Fruit fly (Drosophila melanogaster) whole organism, embryonic: ENCODE results near the gene CG18234.

Experiments
- Abd-B ChIP-seq: fragments of 200-800 bp; sonication (Bioruptor generic); optimal IDR thresholded peaks from 2 replicates; lab custom pipeline; 2018; ENCODE audit warnings: missing biosample characterization, mild to moderate bottlenecking, missing genetic modification characterization, moderate library complexity
- CG13624 ChIP-seq: fragments of 200-800 bp; sonication (Bioruptor generic); optimal IDR thresholded peaks from 2 replicates; lab custom pipeline; 2016; ENCODE audit warnings: missing biosample characterization, missing genetic modification characterization
- CG15601 ChIP-seq: fragments of 200-800 bp; sonication (Bioruptor generic); optimal IDR thresholded peaks from 3 replicates; lab custom pipeline; 2019; ENCODE audit warnings: missing biosample characterization, mild to moderate bottlenecking, missing genetic modification characterization, moderate library complexity
- CG42726 ChIP-seq: fragments of 200-800 bp; sonication (Bioruptor generic); IDR thresholded peaks from 2 replicates; pipeline ENCODE4 v1.3.6; 2022; ENCODE audit warnings: missing biosample characterization, missing genetic modification characterization; ENCODE audit not compliant: partially characterized antibody
- CG4730 ChIP-seq: fragments of 200-800 bp; sonication (Bioruptor generic); IDR thresholded peaks from 2 replicates; pipeline ENCODE4 v1.3.6; 2022; ENCODE audit warnings: missing biosample characterization, missing genetic modification characterization
- CG6175 ChIP-seq: fragments of 200-800 bp; sonication (Bioruptor generic); IDR thresholded peaks from 3 replicates; pipeline ENCODE4 v1.3.6; 2022; ENCODE audit warnings: missing biosample characterization, missing genetic modification characterization
- CG7357 ChIP-seq: fragments of 200-800 bp; sonication (Bioruptor generic); IDR thresholded peaks from 3 replicates; pipeline ENCODE4 v1.3.6; 2022; ENCODE audit warnings: missing biosample characterization, missing genetic modification characterization
- CG8765 ChIP-seq: fragments of 200-800 bp; sonication (Bioruptor generic); IDR thresholded peaks from 2 replicates; pipeline ENCODE4 v1.3.6; 2022; ENCODE audit warnings: missing biosample characterization, missing genetic modification characterization
- CoRest ChIP-seq: fragments of 200-800 bp; sonication (Bioruptor generic); optimal IDR thresholded peaks from 3 replicates; lab custom pipeline; 2018; ENCODE audit warnings: missing biosample characterization, mild to moderate bottlenecking, missing genetic modification characterization, moderate library complexity
- Dad ChIP-seq: fragments of 200-800 bp; sonication (Bioruptor generic); optimal IDR thresholded peaks from 3 replicates; lab custom pipeline; 2016; ENCODE audit warnings: missing biosample characterization, missing genetic modification characterization
- Dbx ChIP-seq: fragments of 200-800 bp; sonication (Bioruptor generic); IDR thresholded peaks from 3 replicates; pipeline ENCODE4 v1.3.6; 2022; ENCODE audit warnings: missing biosample characterization, missing genetic modification characterization
- Dp ChIP-seq: fragments of 200-800 bp; sonication (Bioruptor generic); optimal IDR thresholded peaks from 2 replicates; lab custom pipeline; 2018; ENCODE audit warnings: missing biosample characterization, mild to moderate bottlenecking, missing genetic modification characterization, moderate library complexity
- E2f1 ChIP-seq: fragments of 200-800 bp; sonication (Bioruptor generic); IDR thresholded peaks from 2 replicates; pipeline ENCODE4 v1.3.6; 2022; ENCODE audit warnings: missing biosample characterization, missing genetic modification characterization
- ERR ChIP-seq: fragments of 200-800 bp; sonication (Bioruptor generic); optimal IDR thresholded peaks from 2 replicates; lab custom pipeline; 2016; ENCODE audit warnings: missing biosample characterization, missing genetic modification characterization
- Eip74EF ChIP-seq, 2 experiments: fragments of 200-800 bp in 1 of 2; fragments of >200 bp in 1 of 2; sonication (Bioruptor generic) in 1 of 2; optimal IDR thresholded peaks; 2 replicates each; lab custom pipeline; 2017 to 2019; ENCODE audit warnings: missing biosample characterization in 2 of 2, missing genetic modification characterization in 2 of 2, mild to moderate bottlenecking in 1 of 2, moderate library complexity in 1 of 2
- Fer3 ChIP-seq: fragments of 200-800 bp; sonication (Bioruptor generic); optimal IDR thresholded peaks from 2 replicates; lab custom pipeline; 2018; ENCODE audit warnings: missing biosample characterization, mild to moderate bottlenecking, missing genetic modification characterization, moderate library complexity
- H15 ChIP-seq: fragments of 200-800 bp; sonication (Bioruptor generic); IDR thresholded peaks from 3 replicates; pipeline ENCODE4 v1.3.6; 2022; ENCODE audit warnings: missing biosample characterization, missing genetic modification characterization
- H2.0 ChIP-seq: fragments of 200-800 bp; sonication (Bioruptor generic); IDR thresholded peaks from 2 replicates; pipeline ENCODE4 v1.3.6; 2022; ENCODE audit warnings: missing biosample characterization, missing genetic modification characterization
- Hr78 ChIP-seq, 2 experiments: fragments of 200-800 bp in 1 of 2; fragments of >200 bp in 1 of 2; sonication (Bioruptor generic) in 1 of 2; optimal IDR thresholded peaks; 2 replicates each; lab custom pipeline; 2017 to 2019; ENCODE audit warnings: missing biosample characterization in 2 of 2, missing genetic modification characterization in 2 of 2, mild to moderate bottlenecking in 1 of 2, moderate library complexity in 1 of 2
- Kr ChIP-seq: fragments of 200-800 bp; sonication (Bioruptor generic); optimal IDR thresholded peaks from 2 replicates; lab custom pipeline; 2017; ENCODE audit warnings: missing biosample characterization, mild to moderate bottlenecking, missing genetic modification characterization
- Myb ChIP-seq: fragments of 200-800 bp; sonication (Bioruptor generic); optimal IDR thresholded peaks from 2 replicates; lab custom pipeline; 2016; ENCODE audit warnings: missing biosample characterization, missing genetic modification characterization
- Pdp1 ChIP-seq, 2 experiments: fragments of 200-800 bp; sonication (Bioruptor generic); optimal IDR thresholded peaks; 3 replicates each; lab custom pipeline; 2016; ENCODE audit warnings: missing biosample characterization in 2 of 2, missing genetic modification characterization in 2 of 2, mild to moderate bottlenecking in 1 of 2, moderate library complexity in 1 of 2
- Ravus ChIP-seq: fragments of 200-800 bp; sonication (Bioruptor generic); IDR thresholded peaks from 2 replicates; pipeline ENCODE4 v1.3.6; 2022; ENCODE audit warnings: missing biosample characterization, missing genetic modification characterization
- Side ChIP-seq: fragments of 200-800 bp; sonication (Bioruptor generic); optimal IDR thresholded peaks from 2 replicates; lab custom pipeline; 2016; ENCODE audit warnings: missing biosample characterization, missing genetic modification characterization
- Trl ChIP-seq, 3 experiments: fragments of >200 bp in 2 of 3; fragments of 200-800 bp in 1 of 3; sonication (Bioruptor generic) in 1 of 3; optimal IDR thresholded peaks; 2 replicates in 1 of 3; 3 replicates in 2 of 3; lab custom pipeline; 2016 to 2017; ENCODE audit warnings: missing biosample characterization in 1 of 3, missing genetic modification characterization in 1 of 3
- al ChIP-seq: fragments of 200-800 bp; sonication (Bioruptor generic); IDR thresholded peaks from 2 replicates; pipeline ENCODE4 v1.3.6; 2022; ENCODE audit warnings: missing biosample characterization, missing genetic modification characterization
- ato ChIP-seq: fragments of 200-800 bp; sonication (Bioruptor generic); IDR thresholded peaks from 2 replicates; pipeline ENCODE4 v1.3.6; 2022; ENCODE audit warnings: missing biosample characterization, missing genetic modification characterization; ENCODE audit not compliant: partially characterized antibody
- cas ChIP-seq: fragments of 200-800 bp; sonication (Bioruptor generic); IDR thresholded peaks from 2 replicates; pipeline ENCODE4 v1.3.6; 2022; ENCODE audit warnings: missing biosample characterization, missing genetic modification characterization
- caup ChIP-seq: fragments of 200-800 bp; sonication (Bioruptor generic); optimal IDR thresholded peaks from 3 replicates; lab custom pipeline; 2017; ENCODE audit warnings: missing biosample characterization, mild to moderate bottlenecking, missing genetic modification characterization, moderate library complexity; ENCODE audit not compliant: severe bottlenecking
- chif ChIP-seq, 2 experiments: fragments of 200-800 bp; sonication (Bioruptor generic); optimal IDR thresholded peaks; 3 replicates each; lab custom pipeline; 2016; ENCODE audit warnings: missing biosample characterization in 2 of 2, missing genetic modification characterization in 2 of 2
- crc ChIP-seq: fragments of 200-800 bp; sonication (Bioruptor generic); optimal IDR thresholded peaks from 2 replicates; lab custom pipeline; 2016; ENCODE audit warnings: missing biosample characterization, missing genetic modification characterization
- croc ChIP-seq: fragments of 200-800 bp; sonication (Bioruptor generic); conservative IDR thresholded peaks from 3 replicates; pipeline ENCODE4 v1.3.6; 2022; ENCODE audit warnings: missing biosample characterization, missing genetic modification characterization
- disco-r ChIP-seq: fragments of 200-800 bp; sonication (Bioruptor generic); optimal IDR thresholded peaks from 2 replicates; lab custom pipeline; 2016; ENCODE audit warnings: missing biosample characterization, missing genetic modification characterization
- dmrt11E ChIP-seq: fragments of 200-800 bp; sonication (Bioruptor generic); optimal IDR thresholded peaks from 3 replicates; lab custom pipeline; 2018; ENCODE audit warnings: missing biosample characterization, mild to moderate bottlenecking, missing genetic modification characterization, moderate library complexity
- emc ChIP-seq: fragments of 200-800 bp; sonication (Bioruptor generic); optimal IDR thresholded peaks from 2 replicates; lab custom pipeline; 2016; ENCODE audit warnings: missing biosample characterization, missing genetic modification characterization
- ems ChIP-seq: fragments of 200-800 bp; sonication (Bioruptor generic); optimal IDR thresholded peaks from 3 replicates; lab custom pipeline; 2016; ENCODE audit warnings: missing biosample characterization, missing genetic modification characterization
- gcm ChIP-seq: fragments of 200-800 bp; sonication (Bioruptor generic); optimal IDR thresholded peaks from 2 replicates; lab custom pipeline; 2019; ENCODE audit warnings: missing biosample characterization, mild to moderate bottlenecking, missing genetic modification characterization, moderate library complexity
- inv ChIP-seq: fragments of 200-800 bp; sonication (Bioruptor generic); IDR thresholded peaks from 2 replicates; pipeline ENCODE4 v1.3.6; 2022; ENCODE audit warnings: missing biosample characterization, missing genetic modification characterization; ENCODE audit not compliant: partially characterized antibody
- klu ChIP-seq: fragments of 200-800 bp; sonication (Bioruptor generic); IDR thresholded peaks from 2 replicates; pipeline ENCODE4 v1.3.6; 2022; ENCODE audit warnings: missing biosample characterization, missing genetic modification characterization
- mam ChIP-seq: fragments of 200-800 bp; sonication (Bioruptor generic); optimal IDR thresholded peaks from 3 replicates; lab custom pipeline; 2016; ENCODE audit warnings: missing biosample characterization, missing genetic modification characterization
- nerfin-1 ChIP-seq: fragments of 200-800 bp; sonication (Bioruptor generic); optimal IDR thresholded peaks from 3 replicates; lab custom pipeline; 2019; ENCODE audit warnings: missing biosample characterization, mild to moderate bottlenecking, missing genetic modification characterization, moderate library complexity
- nerfin-2 ChIP-seq: fragments of 200-800 bp; sonication (Bioruptor generic); IDR thresholded peaks from 2 replicates; pipeline ENCODE4 v1.3.6; 2022; ENCODE audit warnings: missing biosample characterization, missing genetic modification characterization; ENCODE audit not compliant: partially characterized antibody
- slbo ChIP-seq: fragments of 200-800 bp; sonication (Bioruptor generic); IDR thresholded peaks from 2 replicates; pipeline ENCODE4 v1.3.6; 2022; ENCODE audit warnings: missing biosample characterization, missing genetic modification characterization
- ssp ChIP-seq: fragments of 200-800 bp; sonication (Bioruptor generic); IDR thresholded peaks from 2 replicates; pipeline ENCODE4 v1.3.6; 2022; ENCODE audit warnings: missing biosample characterization, missing genetic modification characterization
- trem ChIP-seq: fragments of 200-800 bp; optimal IDR thresholded peaks from 3 replicates; lab custom pipeline; 2019; ENCODE audit warnings: missing biosample characterization, mild to moderate bottlenecking, missing genetic modification characterization, moderate library complexity
- vnd ChIP-seq: fragments of 200-800 bp; sonication (Bioruptor generic); IDR thresholded peaks from 3 replicates; pipeline ENCODE4 v1.3.6; 2022; ENCODE audit warnings: missing biosample characterization, missing genetic modification characterization; ENCODE audit not compliant: partially characterized antibody
- yki ChIP-seq: fragments of >200 bp; optimal IDR thresholded peaks from 3 replicates; lab custom pipeline; 2018

CG18234 gene

dm6 chr3L:18620988-18621734, 17.9 kb downstream of the CG18234 start (continued):
- TF ChIP-seq Ravus (no peak), H15 (GFP tag; lab: Robert Waterston, UW) (0 out of 3 replicates have a peak, but pooled peaks have one; percentile 39), ssp (GFP tag; lab: Robert Waterston, UW) (peak; percentile 55), CG8765 (0 out of 2 replicates have a peak, but pooled peaks have one; percentile 14), CoRest (tag; lab: Kevin White, UChicago) (peak; percentile 39), dmrt11E (tag; lab: Kevin White, UChicago) (peak; percentile 56), nerfin-1 (peak; percentile 69), disco-r (peak; percentile 44), CG15601 (tag; lab: Kevin White, UChicago) (peak; percentile 32), Hr78 (GFP tag; optimal IDR thresholded peaks at IDR 0.05; lab: Kevin White, UChicago) (peak in 1 of 2 experiments; percentile 98), cas (GFP tag; lab: Robert Waterston, UW) (peak; percentile 42; the same call in 1 of the 2 replicates), crc (peak; percentile 55), nerfin-2 (GFP tag; lab: Robert Waterston, UW) (no peak), H2.0 (GFP tag; lab: Robert Waterston, UW) (peak; percentile 43; the same call in 1 of the 2 replicates), Fer3 (peak; percentile 32), ERR (GFP tag; lab: Kevin White, UChicago) (peak; percentile 63), klu (GFP tag; lab: Robert Waterston, UW) (no peak), E2f1 (peak; percentile 59; the same call in 1 of the 2 replicates), Dp (GFP tag; lab: Kevin White, UChicago) (no peak), chif (GFP tag; optimal IDR thresholded peaks at IDR 0.05; lab: Kevin White, UChicago) (peak in 1 of 2 experiments; percentile 15), slbo (GFP tag; lab: Robert Waterston, UW) (peak; percentile 87), gcm (GFP tag; lab: Kevin White, UChicago) (no peak), inv (GFP tag; lab: Robert Waterston, UW) (peak; percentile 51; the same call in 1 of the 2 replicates), CG7357 (GFP tag; lab: Robert Waterston, UW) (peak; percentile 14; the same call in 1 of the 3 replicates), ato (GFP tag; lab: Robert Waterston, UW) (no peak; the same call in 1 of the 2 replicates), caup (peak; percentile 9), CG6175 (GFP tag; lab: Robert Waterston, UW) (0 out of 3 replicates have a peak, but pooled peaks have one; percentile 14), Side (GFP tag; lab: Kevin White, UChicago) (peak; percentile 54), Pdp1 (GFP tag; optimal IDR thresholded peaks at IDR 0.05; lab: Kevin White, UChicago) (peak; percentile 42 to 45), Dbx (GFP tag; lab: Robert Waterston, UW) (peak; percentile 72), al (GFP tag; lab: Robert Waterston, UW) (peak; percentile 14; the same call in 1 of the 2 replicates), CG13624 (peak; percentile 36), Trl (optimal IDR thresholded peaks at IDR 0.05; lab: Kevin White, UChicago) (peak; percentile 58 to 68), Trl (GFP tag; optimal IDR thresholded peaks at IDR 0.05; lab: Kevin White, UChicago) (peak; percentile 56), emc (GFP tag; lab: Kevin White, UChicago) (peak; percentile 51), trem (tag; lab: Kevin White, UChicago) (peak; percentile 40), Dad (peak; percentile 6), Eip74EF (GFP tag; optimal IDR thresholded peaks at IDR 0.05; lab: Kevin White, UChicago) (no peak), CG42726 (peak; percentile 10; the same call in 1 of the 2 replicates), mam (GFP tag; lab: Kevin White, UChicago) (peak; percentile 80), yki (lab: Kevin White, UChicago) (no peak), vnd (GFP tag; lab: Robert Waterston, UW) (peak; percentile 60), Kr (GFP tag; lab: Kevin White, UChicago) (no peak), croc (GFP tag; lab: Robert Waterston, UW) (no peak), ems (GFP tag; lab: Kevin White, UChicago) (peak; percentile 55), Abd-B (no peak), CG4730 (GFP tag; lab: Robert Waterston, UW) (no peak), Myb (GFP tag; lab: Kevin White, UChicago) (peak; percentile 4)
